Worm (Caenorhabditis elegans) whole organism, early embryonic: ENCODE results near the gene clec-31.

ENCODE experiments used
- B0310.2 ChIP-seq: sonication (generic microtip); optimal IDR thresholded peaks from 2 replicates; lab custom pipeline; 2016; ENCODE audit warnings: mild to moderate bottlenecking, missing genetic modification characterization, missing compliant biosample characterization
- F13C5.2 ChIP-seq: sonication (generic microtip); optimal IDR thresholded peaks from 2 replicates; lab custom pipeline; 2017; ENCODE audit warnings: mild to moderate bottlenecking, missing genetic modification characterization, inconsistent platforms, missing compliant biosample characterization
- aly-1 ChIP-seq: sonication (generic microtip); optimal IDR thresholded peaks from 2 replicates; lab custom pipeline; 2016; ENCODE audit warnings: missing genetic modification characterization, missing compliant biosample characterization
- ama-1 ChIP-seq: fragments of 150-350 bp; optimal IDR thresholded peaks from 2 replicates; lab custom pipeline; 2014
- ceh-13 ChIP-seq: fragments of 200-800 bp; sonication (Bioruptor generic); optimal IDR thresholded peaks from 2 replicates; lab custom pipeline; 2018; ENCODE audit warnings: mild to moderate bottlenecking, missing genetic modification characterization, missing compliant biosample characterization
- ceh-36 ChIP-seq: sonication (generic microtip); optimal IDR thresholded peaks from 2 replicates; lab custom pipeline; 2016; ENCODE audit warnings: missing genetic modification characterization, inconsistent platforms, missing compliant biosample characterization
- ets-7 ChIP-seq: sonication (generic microtip); optimal IDR thresholded peaks from 2 replicates; lab custom pipeline; 2016; ENCODE audit warnings: missing genotype, missing genetic modification characterization, missing compliant biosample characterization
- flt-1 ChIP-seq: fragments of 200-800 bp; sonication (Bioruptor generic); IDR thresholded peaks from 2 replicates; pipeline ENCODE4 v1.3.6; 2022; ENCODE audit warnings: missing genetic modification characterization, missing compliant biosample characterization
- hmbx-1 ChIP-seq: sonication (generic microtip); optimal IDR thresholded peaks from 2 replicates; lab custom pipeline; 2016; ENCODE audit warnings: mild to moderate bottlenecking, missing genetic modification characterization, missing compliant biosample characterization
- hmg-4 ChIP-seq: fragments of 200-800 bp; sonication (Bioruptor generic); optimal IDR thresholded peaks from 2 replicates; lab custom pipeline; 2018; ENCODE audit warnings: mild to moderate bottlenecking, missing genetic modification characterization, missing compliant biosample characterization
- hnd-1 ChIP-seq: sonication (generic microtip); optimal IDR thresholded peaks from 2 replicates; lab custom pipeline; 2016; ENCODE audit warnings: missing genetic modification characterization, missing compliant biosample characterization
- pes-1 ChIP-seq: fragments of 200-800 bp; sonication (Bioruptor generic); IDR thresholded peaks from 2 replicates; pipeline ENCODE4 v1.3.6; 2022; ENCODE audit warnings: missing genetic modification reagents, missing genetic modification characterization, missing compliant biosample characterization
- scrt-1 ChIP-seq: fragments of 200-800 bp; sonication (Bioruptor generic); IDR thresholded peaks from 2 replicates; pipeline ENCODE4 v1.3.6; 2022; ENCODE audit warnings: missing genetic modification characterization, missing compliant biosample characterization
- sea-1 ChIP-seq: fragments of 200-800 bp; sonication (Bioruptor generic); conservative IDR thresholded peaks from 2 replicates; pipeline ENCODE4 v1.3.6; 2022; ENCODE audit warnings: missing genetic modification characterization, missing compliant biosample characterization
- tbx-11 ChIP-seq: fragments of 200-800 bp; sonication (Bioruptor generic); IDR thresholded peaks from 2 replicates; pipeline ENCODE4 v1.3.6; 2022; ENCODE audit warnings: missing genetic modification characterization, missing compliant biosample characterization
- tbx-37 ChIP-seq: fragments of 200-800 bp; sonication (Bioruptor generic); conservative IDR thresholded peaks from 2 replicates; pipeline ENCODE4 v1.3.6; 2022; ENCODE audit warnings: missing genetic modification reagents, missing genetic modification characterization, missing compliant biosample characterization
- tra-4 ChIP-seq: sonication (generic microtip); optimal IDR thresholded peaks from 2 replicates; lab custom pipeline; 2017; ENCODE audit warnings: missing genetic modification characterization, missing compliant biosample characterization

Gene clec-31

DNA sequence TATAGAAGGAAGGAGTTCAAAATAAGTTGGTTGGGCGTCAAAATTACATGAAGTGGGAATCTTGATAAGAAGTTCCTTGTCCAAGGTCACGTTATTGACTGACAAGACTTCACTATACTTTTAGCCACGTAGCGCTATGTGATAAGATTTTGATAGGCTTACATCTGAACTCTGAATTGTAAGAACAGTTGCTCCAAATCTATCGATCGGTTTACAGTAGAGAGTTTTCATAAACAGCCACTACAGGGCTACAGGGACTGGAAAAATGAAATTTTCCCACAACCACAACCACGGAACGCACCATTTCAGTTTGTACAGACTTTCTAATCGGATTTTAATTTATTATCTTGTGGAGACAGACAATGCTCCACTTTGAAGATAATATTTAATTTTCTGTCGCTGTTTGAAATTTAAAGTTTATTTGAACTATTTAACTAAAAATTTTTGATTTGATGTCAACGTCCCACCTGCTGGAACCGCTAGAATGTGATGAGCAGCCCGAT, at the start of gene clec-31, which contains the start of gene clec-22:
Gene clec-31 (minus strand): TSS at position 101 of the 503 bp plus-strand sequence.
Gene clec-22 (plus strand): TSS at position 453 of the 503 bp plus-strand sequence.
- TF ChIP-seq tbx-37 (GFP tag; lab: Robert Waterston, UW) (no peak), hmbx-1 (tag; lab: Kevin White, UChicago) (no peak), aly-1 (tag; lab: Kevin White, UChicago) (no peak), F13C5.2 (tag; lab: Kevin White, UChicago) (no peak), tra-4 (tag; lab: Kevin White, UChicago) (no peak), ceh-36 (no peak), scrt-1 (GFP tag; lab: Robert Waterston, UW) (no peak), hmg-4 (GFP tag; lab: Kevin White, UChicago) (no peak), hnd-1 (tag; lab: Kevin White, UChicago) (no peak), sea-1 (no peak), ceh-13 (GFP tag; lab: Kevin White, UChicago) (no peak)

DNA sequence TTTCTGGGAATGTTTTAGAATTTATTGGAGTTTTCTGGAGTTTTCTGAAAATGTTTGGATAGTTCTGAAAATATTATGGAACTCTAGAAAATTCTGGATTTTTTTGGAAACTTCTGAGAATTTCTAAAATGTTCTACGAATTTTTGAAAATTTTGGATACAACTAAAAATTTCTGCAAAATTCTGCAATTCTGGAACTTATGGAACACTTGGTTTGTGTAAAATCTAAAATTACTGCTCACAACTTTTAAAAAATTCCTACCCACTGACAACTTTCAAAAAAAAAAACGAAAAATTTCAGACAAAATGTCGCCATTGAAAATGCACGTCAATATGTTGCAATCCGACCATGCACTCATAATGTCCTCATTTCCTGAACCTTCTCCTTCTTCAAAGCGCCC, 46.7 kb upstream of the clec-31 start, which contains the start of gene nhr-262:
Gene nhr-262 (plus strand): TSS at position 301 of the 400 bp plus-strand sequence.
- TF ChIP-seq tbx-11 (GFP tag; lab: Robert Waterston, UW) (no peak), hmg-4 (GFP tag; lab: Kevin White, UChicago) (no peak), sea-1 (no peak), scrt-1 (GFP tag; lab: Robert Waterston, UW) (no peak), B0310.2 (no peak), aly-1 (tag; lab: Kevin White, UChicago) (no peak), tbx-37 (GFP tag; lab: Robert Waterston, UW) (no peak), ceh-36 (no peak), tra-4 (tag; lab: Kevin White, UChicago) (no peak), hnd-1 (tag; lab: Kevin White, UChicago) (no peak), flt-1 (GFP tag; lab: Robert Waterston, UW) (no peak), F13C5.2 (tag; lab: Kevin White, UChicago) (no peak), ama-1 (lab: Kevin White, UChicago) (no peak), hmbx-1 (tag; lab: Kevin White, UChicago) (no peak), pes-1 (GFP tag; lab: Robert Waterston, UW) (no peak), ceh-13 (GFP tag; lab: Kevin White, UChicago) (no peak), ets-7 (tag; lab: Kevin White, UChicago) (no peak)

DNA sequence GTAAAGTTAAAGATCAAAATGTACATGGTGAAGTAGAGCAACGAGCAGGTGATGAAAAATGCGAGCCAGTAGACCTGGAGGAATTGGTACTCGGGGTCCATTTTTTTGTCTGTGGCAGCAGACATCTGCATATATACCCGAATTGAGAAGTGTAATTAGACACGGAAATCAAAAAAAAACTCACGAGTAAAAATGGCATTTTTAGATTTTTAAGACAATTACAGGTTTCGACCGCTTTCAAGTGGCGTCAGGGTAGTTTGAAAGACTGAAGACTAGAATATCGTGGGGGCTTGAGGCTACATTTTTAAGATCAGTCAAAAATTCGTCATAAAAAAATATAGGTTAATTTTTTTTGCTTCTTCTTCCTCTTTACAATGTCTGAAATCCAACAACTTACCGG, 44.8 kb upstream of the clec-31 start, which contains the start of gene srd-68:
Gene srd-68 (minus strand): TSS at position 101 of the 400 bp plus-strand sequence.
- no peak for TF ChIP-seq hmg-4 (GFP tag; lab: Kevin White, UChicago)
- TF ChIP-seq ama-1 (lab: Kevin White, UChicago) = no peak
- TF ChIP-seq pes-1 (GFP tag; lab: Robert Waterston, UW) = no peak
- TF ChIP-seq B0310.2 = no peak
- TF ChIP-seq sea-1 = no peak
- no peak for TF ChIP-seq F13C5.2 (tag; lab: Kevin White, UChicago)
- TF ChIP-seq tbx-37 (GFP tag; lab: Robert Waterston, UW) = no peak
- TF ChIP-seq hnd-1 (tag; lab: Kevin White, UChicago) = no peak
- no peak for TF ChIP-seq aly-1 (tag; lab: Kevin White, UChicago)

DNA sequence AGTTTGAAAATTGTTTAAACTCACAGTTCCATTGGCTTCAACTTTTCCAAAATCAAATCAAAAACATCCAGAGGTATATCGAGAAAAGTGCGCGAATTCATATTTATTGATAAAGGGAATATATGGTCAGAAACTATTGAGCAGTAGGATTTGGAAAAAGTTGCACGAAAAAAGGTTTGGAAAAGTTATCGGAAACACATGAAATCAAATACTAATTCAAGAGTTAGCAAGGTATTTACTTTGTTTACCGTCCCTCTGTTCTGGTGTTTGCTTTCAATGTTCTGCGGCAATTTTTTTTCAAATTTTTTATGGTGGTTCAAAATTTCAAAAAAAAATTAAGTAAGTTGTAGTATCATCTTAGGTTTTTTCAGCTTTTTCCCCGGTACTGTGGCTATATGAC, 41.5 kb upstream of the clec-31 start, which contains the start of gene fbxa-45:
Gene fbxa-45 (minus strand): TSS at position 101 of the 400 bp plus-strand sequence.
- TF ChIP-seq B0310.2 (no peak), flt-1 (GFP tag; lab: Robert Waterston, UW) (no peak), ceh-13 (GFP tag; lab: Kevin White, UChicago) (no peak)

DNA sequence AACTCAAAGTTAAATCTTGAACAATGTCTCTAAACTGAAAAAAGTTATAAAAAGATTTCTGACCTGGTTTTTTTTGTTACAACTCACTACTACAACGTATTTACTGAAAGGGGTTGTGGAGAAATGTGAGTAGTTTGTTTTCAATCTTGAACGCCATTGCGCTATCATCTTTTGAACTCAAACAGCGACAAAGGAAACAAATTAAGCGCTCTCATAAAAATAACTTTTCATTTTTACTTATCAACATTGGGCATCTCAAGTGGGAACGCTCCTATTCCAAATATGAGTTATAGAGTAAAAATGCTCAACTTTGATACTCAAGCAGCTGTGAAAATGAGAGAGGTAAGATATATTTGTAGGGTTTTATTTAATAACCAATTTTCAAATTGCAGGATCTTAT, 35.6 kb upstream of the clec-31 start, which contains the start of gene F09C6.15:
Gene F09C6.15 (plus strand): TSS at position 301 of the 400 bp plus-strand sequence.
- TF ChIP-seq ceh-36 (no peak), hmg-4 (GFP tag; lab: Kevin White, UChicago) (no peak), aly-1 (tag; lab: Kevin White, UChicago) (no peak), F13C5.2 (tag; lab: Kevin White, UChicago) (no peak), hnd-1 (tag; lab: Kevin White, UChicago) (no peak), hmbx-1 (tag; lab: Kevin White, UChicago) (no peak), tbx-11 (GFP tag; lab: Robert Waterston, UW) (no peak), flt-1 (GFP tag; lab: Robert Waterston, UW) (no peak), B0310.2 (no peak)

DNA sequence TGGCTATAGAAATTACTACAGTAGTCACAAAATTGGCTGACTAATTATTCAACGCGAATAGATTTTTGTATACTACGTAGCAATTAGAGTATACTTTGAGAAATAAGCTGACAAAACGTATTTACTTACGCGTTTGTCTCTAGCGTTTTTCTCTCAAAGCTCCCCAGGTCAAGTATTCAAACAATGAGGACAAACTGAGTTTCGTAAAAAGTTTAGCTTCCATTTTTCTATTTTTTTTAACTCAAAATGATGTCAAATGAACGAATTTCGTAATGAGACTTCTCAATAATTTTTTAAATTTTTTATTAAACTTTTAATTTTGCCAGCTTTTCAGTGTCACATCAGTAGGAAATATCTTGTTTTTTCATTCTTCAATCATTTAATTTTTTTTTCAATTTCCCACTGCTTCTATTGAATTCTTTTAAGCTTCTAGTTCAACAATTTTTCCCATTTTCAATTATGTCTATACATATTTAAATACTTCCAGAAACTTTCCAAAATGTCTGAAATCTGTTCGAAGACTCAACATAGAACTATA, 31.0 kb upstream of the clec-31 start, which contains the start of the genes ifas-2 and fbxa-44:
Gene ifas-2 (minus strand): TSS at position 101 of the 538 bp plus-strand sequence.
Gene fbxa-44 (plus strand): TSS at position 488 of the 538 bp plus-strand sequence.
- no peak for TF ChIP-seq F13C5.2 (tag; lab: Kevin White, UChicago)
- no peak for TF ChIP-seq ceh-13 (GFP tag; lab: Kevin White, UChicago)

DNA sequence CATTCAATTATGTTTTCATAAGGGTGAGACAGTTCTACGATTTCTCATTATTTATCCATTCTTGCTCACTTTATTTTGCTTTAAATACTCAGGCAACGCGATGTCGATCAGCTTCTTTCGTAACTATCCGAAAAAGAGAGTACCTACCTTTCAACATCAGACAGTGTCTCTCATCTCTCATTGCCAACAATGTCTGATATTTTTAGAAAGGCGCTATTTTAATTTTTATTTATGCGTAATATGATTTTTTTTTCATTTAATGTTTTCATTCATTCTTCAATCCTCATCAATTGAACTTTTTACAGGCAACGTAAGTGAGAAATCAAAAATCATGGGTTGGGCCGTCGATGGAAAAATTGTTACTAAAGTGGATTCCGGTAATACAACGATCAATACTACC, 26.9 kb upstream of the clec-31 start, which contains the start of gene F09C6.13:
Gene F09C6.13 (plus strand): TSS at position 301 of the 400 bp plus-strand sequence.
- TF ChIP-seq hmg-4 (GFP tag; lab: Kevin White, UChicago) (no peak), tra-4 (tag; lab: Kevin White, UChicago) (no peak), tbx-11 (GFP tag; lab: Robert Waterston, UW) (no peak), B0310.2 (no peak), ama-1 (lab: Kevin White, UChicago) (no peak), scrt-1 (GFP tag; lab: Robert Waterston, UW) (no peak), sea-1 (no peak), ets-7 (tag; lab: Kevin White, UChicago) (no peak), ceh-13 (GFP tag; lab: Kevin White, UChicago) (no peak), pes-1 (GFP tag; lab: Robert Waterston, UW) (no peak), hmbx-1 (tag; lab: Kevin White, UChicago) (no peak), ceh-36 (no peak)
